Fruit fly (Drosophila melanogaster): Measurements from ENCODE around the gene CG33764.
A peak's percentile ranks its signal among the peaks of the same experiment; 100 is the strongest.

CG33764 gene

dm6 chr3L:4232724-4233367, 34.5 kb downstream of the CG33764 start:
- TF ChIP-seq tai (GFP tag; optimal IDR thresholded peaks at IDR 0.05) = no peak
- TF ChIP-seq h (GFP tag; optimal IDR thresholded peaks at IDR 0.05) = peak; percentile 43
- peak; percentile 23 for TF ChIP-seq fru (GFP tag; optimal IDR thresholded peaks at IDR 0.05)
- TF ChIP-seq ey (GFP tag; optimal IDR thresholded peaks at IDR 0.05) = peak; percentile 15

- peak; percentile 14 for TF ChIP-seq Jra (GFP tag; optimal IDR thresholded peaks at IDR 0.05)
- no peak for TF ChIP-seq dl (GFP tag; optimal IDR thresholded peaks at IDR 0.05; ENCODE audit: insufficient read depth in 1 of 2, partially characterized antibody in 2 of 2)
- no peak for TF ChIP-seq h (GFP tag; optimal IDR thresholded peaks at IDR 0.05)
These were observed 35.1 kb downstream of the CG33764 start for dm6 chr3L:4232227-4232626.

dm6 chr3L:4231401-4232014, 35.8 kb downstream of the CG33764 start:
- TF ChIP-seq Rel (GFP tag; optimal IDR thresholded peaks at IDR 0.05) (no peak), Rel (tag; optimal IDR thresholded peaks at IDR 0.05) (peak; percentile 68), h (GFP tag; optimal IDR thresholded peaks at IDR 0.05) (no peak)

- TF ChIP-seq fru (GFP tag; optimal IDR thresholded peaks at IDR 0.05) (peak; percentile 71), lola (GFP tag; optimal IDR thresholded peaks at IDR 0.05) (no peak), N (GFP tag; optimal IDR thresholded peaks at IDR 0.05) (no peak), tai (GFP tag; optimal IDR thresholded peaks at IDR 0.05) (no peak), Hnf4 (GFP tag; optimal IDR thresholded peaks at IDR 0.05) (peak; percentile 49), woc (GFP tag; optimal IDR thresholded peaks at IDR 0.05) (peak; percentile 10), Hr78 (GFP tag; optimal IDR thresholded peaks at IDR 0.05) (no peak), Rel (GFP tag; optimal IDR thresholded peaks at IDR 0.05) (no peak), Rel (tag; optimal IDR thresholded peaks at IDR 0.05) (no peak), br (GFP tag; optimal IDR thresholded peaks at IDR 0.05) (peak; percentile 62), CG9705 (GFP tag; optimal IDR thresholded peaks at IDR 0.05) (no peak), OdsH (GFP tag; optimal IDR thresholded peaks at IDR 0.05) (peak; percentile 41), Abd-B (GFP tag; optimal IDR thresholded peaks at IDR 0.05) (no peak), dsf (GFP tag; optimal IDR thresholded peaks at IDR 0.05; ENCODE audit: borderline replicate concordance) (no peak), Dif (GFP tag; optimal IDR thresholded peaks at IDR 0.05; ENCODE audit: partially characterized antibody) (no peak), sage (GFP tag; optimal IDR thresholded peaks at IDR 0.05) (no peak), foxo (GFP tag; optimal IDR thresholded peaks at IDR 0.05) (peak in 1 of 2 experiments; percentile 60), CG32264 (GFP tag; optimal IDR thresholded peaks at IDR 0.05) (peak; percentile 8), Hr83 (GFP tag; optimal IDR thresholded peaks at IDR 0.05; ENCODE audit: poor library complexity, severe bottlenecking) (no peak), ey (GFP tag; optimal IDR thresholded peaks at IDR 0.05) (peak; percentile 69), psq (GFP tag; optimal IDR thresholded peaks at IDR 0.05) (peak; percentile 45), h (GFP tag; optimal IDR thresholded peaks at IDR 0.05) (peak; percentile 76), pan (optimal IDR thresholded peaks at IDR 0.05) (no peak), rgr (GFP tag; optimal IDR thresholded peaks at IDR 0.05) (peak; percentile 58), brk (GFP tag; optimal IDR thresholded peaks at IDR 0.05) (no peak), GATAd (GFP tag; optimal IDR thresholded peaks at IDR 0.05) (no peak), usp (GFP tag; optimal IDR thresholded peaks at IDR 0.05) (no peak), Dfd (GFP tag; optimal IDR thresholded peaks at IDR 0.05) (no peak), Myc (optimal IDR thresholded peaks at IDR 0.05) (no peak), Vsx2 (GFP tag; optimal IDR thresholded peaks at IDR 0.05; ENCODE audit: partially characterized antibody) (no peak), HLH106 (tag; optimal IDR thresholded peaks at IDR 0.05) (peak; percentile 40), sv (GFP tag; optimal IDR thresholded peaks at IDR 0.05) (peak; percentile 86), CrebA (GFP tag; optimal IDR thresholded peaks at IDR 0.05; ENCODE audit: borderline replicate concordance) (no peak), Jra (GFP tag; optimal IDR thresholded peaks at IDR 0.05) (no peak), dl (GFP tag; optimal IDR thresholded peaks at IDR 0.05; ENCODE audit: insufficient read depth in 1 of 2, partially characterized antibody in 2 of 2) (no peak), dmrt93B (GFP tag; optimal IDR thresholded peaks at IDR 0.05) (no peak), Sp1 (GFP tag; optimal IDR thresholded peaks at IDR 0.05) (peak; percentile 43), jim (GFP tag; optimal IDR thresholded peaks at IDR 0.05) (no peak), Mio (GFP tag; optimal IDR thresholded peaks at IDR 0.05) (no peak)
These were observed 36.9 kb downstream of the CG33764 start for dm6 chr3L:4230357-4230901.
